Worm (Caenorhabditis elegans) whole organism, L1 larva: Measurements from ENCODE around the gene srx-29.

Experiments
- aha-1 ChIP-seq: fragments of 150-350 bp; optimal IDR thresholded peaks from 2 replicates; lab custom pipeline; 2014; ENCODE audit warnings: missing biosample characterization, missing genetic modification characterization
- fos-1 ChIP-seq: fragments of 150-350 bp; optimal IDR thresholded peaks from 2 replicates; lab custom pipeline; 2014; ENCODE audit warnings: missing biosample characterization, missing genetic modification characterization
- lin-15B ChIP-seq: fragments of 150-350 bp; sonication (generic microtip); optimal IDR thresholded peaks from 3 replicates; lab custom pipeline; 2014; ENCODE audit warnings: missing biosample characterization, missing genetic modification characterization
- nhr-12 ChIP-seq: sonication (generic microtip); optimal IDR thresholded peaks from 2 replicates; lab custom pipeline; 2017; ENCODE audit warnings: missing biosample characterization, missing genetic modification characterization
- nhr-71 ChIP-seq: sonication (generic microtip); optimal IDR thresholded peaks from 2 replicates; lab custom pipeline; 2016; ENCODE audit warnings: mild to moderate bottlenecking, missing genetic modification characterization, moderate library complexity, missing compliant biosample characterization

DNA sequence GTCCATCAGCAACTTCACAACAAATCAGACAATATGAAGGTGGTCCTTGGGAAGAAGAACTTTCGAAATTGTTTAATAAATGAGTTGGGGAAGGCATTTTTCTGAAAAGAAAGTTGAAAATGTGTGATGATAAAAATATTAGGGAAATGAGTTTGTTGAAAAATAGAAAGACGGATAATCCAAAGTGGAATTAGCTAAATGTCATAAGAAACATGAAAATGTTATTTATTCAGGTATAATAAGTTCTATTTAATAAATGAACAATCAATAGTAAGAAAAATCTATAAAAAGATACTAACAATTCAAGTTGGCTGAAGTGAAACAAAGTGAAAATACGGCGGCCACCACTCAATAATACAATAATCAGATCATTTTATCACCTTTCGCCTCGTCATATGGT is 4.3 kb upstream of the srx-29 start, which contains the start of gene nhr-53:
- no peak for TF ChIP-seq nhr-12 (tag; lab: Kevin White, UChicago)
- no peak for TF ChIP-seq lin-15B (tag; lab: Kevin White, UChicago)
- TF ChIP-seq aha-1 (tag; lab: Kevin White, UChicago), result no peak
- no peak for TF ChIP-seq fos-1 (tag; lab: Kevin White, UChicago)
- no peak for TF ChIP-seq nhr-71 (tag; lab: Kevin White, UChicago)
